Fruit fly (Drosophila melanogaster) whole organism, embryonic: ENCODE measurements around the gene Prm.
A peak's percentile ranks its signal among the peaks of the same experiment; 100 is the strongest.

Experiments
- Awh ChIP-seq: fragments of 200-800 bp; sonication (Bioruptor generic); IDR thresholded peaks from 2 replicates; pipeline ENCODE4, ENCODE4 v1.3.6; 2022; ENCODE audit warnings: missing biosample characterization, missing genetic modification characterization
- CG11247 ChIP-seq: fragments of 200-800 bp; sonication (Bioruptor generic); IDR thresholded peaks from 2 replicates; pipeline ENCODE4 v1.3.6; 2022; ENCODE audit warnings: missing biosample characterization, missing genetic modification characterization
- CG11456 ChIP-seq: fragments of 200-800 bp; sonication (Bioruptor generic); IDR thresholded peaks from 3 replicates; pipeline ENCODE4 v1.3.6; 2022; ENCODE audit warnings: missing biosample characterization, missing genetic modification characterization
- CG11560 ChIP-seq: fragments of 200-800 bp; sonication (Bioruptor generic); IDR thresholded peaks from 3 replicates; pipeline ENCODE4 v1.3.6; 2022; ENCODE audit warnings: missing biosample characterization, missing genetic modification characterization
- CG13296 ChIP-seq: fragments of 200-800 bp; sonication (Bioruptor generic); optimal IDR thresholded peaks from 3 replicates; lab custom pipeline; 2018; ENCODE audit warnings: missing biosample characterization, mild to moderate bottlenecking, missing genetic modification characterization
- CG13424 ChIP-seq: fragments of 200-800 bp; sonication (Bioruptor generic); optimal IDR thresholded peaks from 2 replicates; lab custom pipeline; 2019; ENCODE audit warnings: missing biosample characterization, mild to moderate bottlenecking, missing genetic modification characterization, moderate library complexity
- CG14860 ChIP-seq: fragments of 200-800 bp; sonication (Bioruptor generic); IDR thresholded peaks from 3 replicates; pipeline ENCODE4 v1.3.6; 2022; ENCODE audit warnings: missing biosample characterization, missing genetic modification characterization; ENCODE audit not compliant: partially characterized antibody
- CG1603 ChIP-seq: fragments of 200-800 bp; sonication (Bioruptor generic); optimal IDR thresholded peaks from 2 replicates; lab custom pipeline; 2019; ENCODE audit warnings: missing biosample characterization, mild to moderate bottlenecking, missing genetic modification characterization, moderate library complexity
- CG16779 ChIP-seq: fragments of 200-800 bp; sonication (Bioruptor generic); IDR thresholded peaks from 2 replicates; pipeline ENCODE4 v1.3.6; 2022; ENCODE audit warnings: missing biosample characterization, missing genetic modification characterization
- CG17361 ChIP-seq: fragments of 200-800 bp; sonication (Bioruptor generic); IDR thresholded peaks from 3 replicates; pipeline ENCODE4 v1.3.6; 2022; ENCODE audit warnings: missing biosample characterization, missing genetic modification characterization
- CG17568 ChIP-seq: fragments of 200-800 bp; sonication (Bioruptor generic); optimal IDR thresholded peaks from 2 replicates; lab custom pipeline; 2018; ENCODE audit warnings: missing biosample characterization, mild to moderate bottlenecking, missing genetic modification characterization, moderate library complexity
- CG18262 ChIP-seq: fragments of 200-800 bp; optimal IDR thresholded peaks from 3 replicates; lab custom pipeline; 2019; ENCODE audit warnings: missing biosample characterization, mild to moderate bottlenecking, missing genetic modification characterization, moderate library complexity
- CG2120 ChIP-seq: fragments of 200-800 bp; sonication (Bioruptor generic); optimal IDR thresholded peaks from 3 replicates; lab custom pipeline; 2016; ENCODE audit warnings: missing biosample characterization, missing genetic modification characterization
- CG32772 ChIP-seq: fragments of 200-800 bp; sonication (Bioruptor generic); IDR thresholded peaks from 2 replicates; pipeline ENCODE4 v1.3.6; 2022; ENCODE audit warnings: missing biosample characterization, missing genetic modification characterization
- CG3847 ChIP-seq: fragments of 200-800 bp; sonication (Bioruptor generic); IDR thresholded peaks from 2 replicates; pipeline ENCODE4 v1.3.6; 2022; ENCODE audit warnings: missing biosample characterization, missing genetic modification characterization
- CG7556 ChIP-seq: fragments of 200-800 bp; sonication (Bioruptor generic); optimal IDR thresholded peaks from 2 replicates; lab custom pipeline; 2017; ENCODE audit warnings: missing biosample characterization, mild to moderate bottlenecking, missing genetic modification characterization
- Camta ChIP-seq: fragments of 200-800 bp; sonication (Bioruptor generic); optimal IDR thresholded peaks from 2 replicates; lab custom pipeline; 2016; ENCODE audit warnings: missing biosample characterization, missing genetic modification characterization
- Dfd ChIP-seq, 2 experiments: fragments of >200 bp; optimal IDR thresholded peaks; 2 replicates each; lab custom pipeline; 2017; ENCODE audit warnings: missing biosample characterization in 2 of 2, missing genetic modification characterization in 2 of 2
- Doc3 ChIP-seq: fragments of 200-800 bp; sonication (Bioruptor generic); IDR thresholded peaks from 3 replicates; pipeline ENCODE4 v1.3.6; 2022; ENCODE audit warnings: missing biosample characterization, missing genetic modification characterization; ENCODE audit not compliant: partially characterized antibody
- Drgx ChIP-seq: fragments of 200-800 bp; sonication (Bioruptor generic); IDR thresholded peaks from 2 replicates; pipeline ENCODE4 v1.3.6; 2022; ENCODE audit warnings: missing biosample characterization, missing genetic modification characterization
- E2f2 ChIP-seq: fragments of 200-800 bp; sonication (Bioruptor generic); IDR thresholded peaks from 2 replicates; pipeline ENCODE4 v1.3.6; 2022; ENCODE audit warnings: missing biosample characterization, missing genetic modification characterization
- ERR ChIP-seq: fragments of 200-800 bp; sonication (Bioruptor generic); optimal IDR thresholded peaks from 2 replicates; lab custom pipeline; 2016; ENCODE audit warnings: missing biosample characterization, missing genetic modification characterization
- HmgD ChIP-seq: fragments of 200-800 bp; sonication (Bioruptor generic); optimal IDR thresholded peaks from 3 replicates; lab custom pipeline; 2016; ENCODE audit warnings: missing biosample characterization, missing genetic modification characterization
- Hr39 ChIP-seq: fragments of >200 bp; optimal IDR thresholded peaks from 2 replicates; lab custom pipeline; 2017
- MBD-R2 ChIP-seq: fragments of 200-800 bp; sonication (Bioruptor generic); IDR thresholded peaks from 2 replicates; pipeline ENCODE4 v1.3.6; 2022; ENCODE audit warnings: missing biosample characterization, missing genetic modification characterization
- Meics ChIP-seq: fragments of 200-800 bp; sonication (Bioruptor generic); optimal IDR thresholded peaks from 2 replicates; lab custom pipeline; 2017; ENCODE audit warnings: missing biosample characterization, mild to moderate bottlenecking, missing genetic modification characterization
- Oaz ChIP-seq: fragments of 200-800 bp; sonication (Bioruptor generic); IDR thresholded peaks from 2 replicates; pipeline ENCODE4 v1.3.6; 2022; ENCODE audit warnings: missing biosample characterization, missing genetic modification characterization
- PHDP ChIP-seq: fragments of 200-800 bp; sonication (Bioruptor generic); optimal IDR thresholded peaks from 3 replicates; lab custom pipeline; 2018; ENCODE audit warnings: missing biosample characterization, mild to moderate bottlenecking, missing genetic modification characterization, moderate library complexity
- Pdp1 ChIP-seq, 2 experiments: fragments of 200-800 bp; sonication (Bioruptor generic); optimal IDR thresholded peaks; 3 replicates each; lab custom pipeline; 2016; ENCODE audit warnings: missing biosample characterization in 2 of 2, missing genetic modification characterization in 2 of 2, mild to moderate bottlenecking in 1 of 2, moderate library complexity in 1 of 2
- Sin3A ChIP-seq: fragments of >200 bp; optimal IDR thresholded peaks from 2 replicates; lab custom pipeline; 2018
- Trl ChIP-seq, 3 experiments: fragments of >200 bp in 2 of 3; fragments of 200-800 bp in 1 of 3; sonication (Bioruptor generic) in 1 of 3; optimal IDR thresholded peaks; 2 replicates in 1 of 3; 3 replicates in 2 of 3; lab custom pipeline; 2016 to 2017; ENCODE audit warnings: missing biosample characterization in 1 of 3, missing genetic modification characterization in 1 of 3
- Xrp1 ChIP-seq: fragments of 200-800 bp; sonication (Bioruptor generic); IDR thresholded peaks from 2 replicates; pipeline ENCODE4 v1.3.6; 2022; ENCODE audit warnings: missing biosample characterization, missing genetic modification characterization
- ap ChIP-seq: fragments of 200-800 bp; sonication (Bioruptor generic); IDR thresholded peaks from 2 replicates; pipeline ENCODE4 v1.3.6; 2022; ENCODE audit warnings: missing biosample characterization, missing genetic modification characterization
- crol ChIP-seq: fragments of 200-800 bp; sonication (Bioruptor generic); IDR thresholded peaks from 2 replicates; pipeline ENCODE4 v1.3.6; 2022; ENCODE audit warnings: missing biosample characterization, missing genetic modification characterization
- en ChIP-seq: fragments of 200-800 bp; sonication (Bioruptor generic); optimal IDR thresholded peaks from 2 replicates; lab custom pipeline; 2016; ENCODE audit warnings: missing biosample characterization, missing genetic modification characterization
- esg ChIP-seq: fragments of 200-800 bp; sonication (Bioruptor generic); conservative IDR thresholded peaks from 2 replicates; pipeline ENCODE4 v1.3.6; 2022; ENCODE audit warnings: missing biosample characterization, missing genetic modification characterization
- fu2 ChIP-seq: fragments of 200-800 bp; sonication (Bioruptor generic); optimal IDR thresholded peaks from 2 replicates; lab custom pipeline; 2016; ENCODE audit warnings: missing biosample characterization, missing genetic modification characterization
- gsb ChIP-seq: fragments of 200-800 bp; sonication (Bioruptor generic); IDR thresholded peaks from 2 replicates; pipeline ENCODE4 v1.3.6; 2022; ENCODE audit warnings: missing biosample characterization, missing genetic modification characterization
- lab ChIP-seq: fragments of 200-800 bp; sonication (Bioruptor generic); optimal IDR thresholded peaks from 3 replicates; lab custom pipeline; 2017; ENCODE audit warnings: missing biosample characterization, missing genetic modification characterization, mild to moderate bottlenecking, moderate library complexity, missing genetic modification reagents
- lov ChIP-seq, 2 experiments: fragments of 200-800 bp in 1 of 2; fragments of >200 bp in 1 of 2; sonication (Bioruptor generic) in 1 of 2; IDR thresholded peaks in 1 of 2; optimal IDR thresholded peaks in 1 of 2; 2 replicates in 1 of 2; 3 replicates in 1 of 2; pipeline versions ENCODE4 v1.3.6 to Lab custom; 2017 to 2022; ENCODE audit warnings: missing biosample characterization in 1 of 2, missing genetic modification characterization in 1 of 2
- onecut ChIP-seq: fragments of 200-800 bp; sonication (Bioruptor generic); IDR thresholded peaks from 2 replicates; pipeline ENCODE4 v1.3.6; 2022; ENCODE audit warnings: missing biosample characterization, missing genetic modification characterization
- psq ChIP-seq: fragments of 200-800 bp; sonication (Bioruptor generic); optimal IDR thresholded peaks from 2 replicates; lab custom pipeline; 2017; ENCODE audit warnings: missing biosample characterization, missing genetic modification characterization
- repo ChIP-seq: fragments of 200-800 bp; sonication (Bioruptor generic); optimal IDR thresholded peaks from 2 replicates; lab custom pipeline; 2016; ENCODE audit warnings: missing biosample characterization, missing genetic modification characterization
- scrt ChIP-seq: fragments of 200-800 bp; sonication (Bioruptor generic); optimal IDR thresholded peaks from 2 replicates; lab custom pipeline; 2018; ENCODE audit warnings: missing biosample characterization, mild to moderate bottlenecking, missing genetic modification characterization, moderate library complexity
- seq ChIP-seq: fragments of 200-800 bp; sonication (Bioruptor generic); IDR thresholded peaks from 2 replicates; pipeline ENCODE4 v1.3.6; 2022; ENCODE audit warnings: missing biosample characterization, missing genetic modification characterization
- sim ChIP-seq: fragments of 200-800 bp; sonication (Bioruptor generic); IDR thresholded peaks from 2 replicates; pipeline ENCODE4 v1.3.6; 2022; ENCODE audit warnings: missing biosample characterization, missing genetic modification characterization
- tio ChIP-seq: fragments of 200-800 bp; sonication (Bioruptor generic); optimal IDR thresholded peaks from 2 replicates; lab custom pipeline; 2017; ENCODE audit warnings: missing biosample characterization, missing genetic modification characterization, inconsistent platforms
- unc-4 ChIP-seq: fragments of 200-800 bp; sonication (Bioruptor generic); IDR thresholded peaks from 2 replicates; pipeline ENCODE4 v1.3.6; 2022; ENCODE audit warnings: missing biosample characterization, missing genetic modification characterization; ENCODE audit not compliant: partially characterized antibody
- z ChIP-seq: fragments of 200-800 bp; sonication (Bioruptor generic); IDR thresholded peaks from 3 replicates; pipeline ENCODE4 v1.3.6; 2022; ENCODE audit warnings: missing biosample characterization, missing genetic modification characterization
- zen ChIP-seq: fragments of 200-800 bp; sonication (Bioruptor generic); optimal IDR thresholded peaks from 3 replicates; lab custom pipeline; 2018; ENCODE audit warnings: missing biosample characterization, mild to moderate bottlenecking, missing genetic modification characterization, moderate library complexity

Prm gene

dm6 chr3L:8763037-8763454 is 17.9 kb upstream of the Prm start (continued):
- TF ChIP-seq Oaz (GFP tag; lab: Robert Waterston, UW) (no peak), ERR (GFP tag; lab: Kevin White, UChicago) (no peak), CG18262 (tag; lab: Kevin White, UChicago) (peak; percentile 1), fu2 (GFP tag; lab: Kevin White, UChicago) (no peak), Dfd (GFP tag; optimal IDR thresholded peaks at IDR 0.05; lab: Kevin White, UChicago) (no peak), CG14860 (peak; percentile 57; the same call in 2 of the 3 replicates), CG17568 (GFP tag; lab: Kevin White, UChicago) (peak; percentile 14), lov (optimal IDR thresholded peaks at IDR 0.05; lab: Kevin White, UChicago) (no peak), lov (GFP tag; IDR thresholded peaks at IDR 0.05; lab: Robert Waterston, UW) (0 out of 3 replicates have a peak, but pooled peaks have one; percentile 66), Xrp1 (GFP tag; lab: Robert Waterston, UW) (peak; percentile 43; the same call in 1 of the 2 replicates), lab (GFP tag; lab: Kevin White, UChicago) (peak; percentile 26), seq (no peak), z (GFP tag; lab: Robert Waterston, UW) (no peak), Awh (GFP tag; lab: Robert Waterston, UW) (peak; percentile 39; the same call in 1 of the 2 replicates), unc-4 (GFP tag; lab: Robert Waterston, UW) (no peak), Doc3 (GFP tag; lab: Robert Waterston, UW) (no peak), CG13296 (GFP tag; lab: Kevin White, UChicago) (no peak), zen (no peak), Drgx (peak; percentile 39; the same call in 1 of the 2 replicates), tio (peak; percentile 28), CG16779 (GFP tag; lab: Robert Waterston, UW) (no peak), Trl (optimal IDR thresholded peaks at IDR 0.05; lab: Kevin White, UChicago) (no peak), Trl (GFP tag; optimal IDR thresholded peaks at IDR 0.05; lab: Kevin White, UChicago) (no peak), CG11456 (GFP tag; lab: Robert Waterston, UW) (0 out of 3 replicates have a peak, but pooled peaks have one; percentile 65), Meics (peak; percentile 12), Pdp1 (GFP tag; optimal IDR thresholded peaks at IDR 0.05; lab: Kevin White, UChicago) (peak in 1 of 2 experiments; percentile 84), CG11560 (tag; lab: Robert Waterston, UW) (no peak), CG7556 (GFP tag; lab: Kevin White, UChicago) (peak; percentile 26), esg (peak; percentile 47), en (GFP tag; lab: Kevin White, UChicago) (no peak), CG17361 (GFP tag; lab: Robert Waterston, UW) (peak; percentile 54; the same call in 1 of the 3 replicates), PHDP (tag; lab: Kevin White, UChicago) (peak; percentile 43), ap (peak; percentile 38; the same call in 1 of the 2 replicates), gsb (GFP tag; lab: Robert Waterston, UW) (peak; percentile 54; the same call in 1 of the 2 replicates), Camta (no peak), CG3847 (GFP tag; lab: Robert Waterston, UW) (peak; percentile 51; the same call in 1 of the 2 replicates), E2f2 (GFP tag; lab: Robert Waterston, UW) (peak; percentile 38; the same call in 1 of the 2 replicates), Sin3A (lab: Kevin White, UChicago) (no peak), Hr39 (lab: Kevin White, UChicago) (no peak), CG32772 (peak; percentile 54), MBD-R2 (peak; percentile 20; the same call in 1 of the 2 replicates), HmgD (GFP tag; lab: Kevin White, UChicago) (no peak), psq (GFP tag; lab: Kevin White, UChicago) (no peak), CG11247 (GFP tag; lab: Robert Waterston, UW) (peak; percentile 49), crol (peak; percentile 56), CG13424 (tag; lab: Kevin White, UChicago) (peak; percentile 49), repo (GFP tag; lab: Kevin White, UChicago) (no peak), CG2120 (GFP tag; lab: Kevin White, UChicago) (peak; percentile 71), CG1603 (peak; percentile 21), scrt (GFP tag; lab: Kevin White, UChicago) (no peak), onecut (0 out of 2 replicates have a peak, but pooled peaks have one; percentile 3), sim (no peak)
